Fruit fly (Drosophila melanogaster) Kc167 (cell line): ENCODE data around the gene CG13983.

Experiments used
- Myc ChIP-seq: fragments of >200 bp; optimal IDR thresholded peaks from 2 replicates; lab custom pipeline; 2017; ENCODE audit warnings: missing external identifiers
- Sin3A ChIP-seq: fragments of >200 bp; optimal IDR thresholded peaks from 2 replicates; lab custom pipeline; 2018; ENCODE audit warnings: missing external identifiers
- insv ChIP-seq: fragments of >200 bp; optimal IDR thresholded peaks from 3 replicates; lab custom pipeline; 2018; ENCODE audit warnings: missing external identifiers
- psq ChIP-seq: fragments of >200 bp; optimal IDR thresholded peaks from 2 replicates; lab custom pipeline; 2017; ENCODE audit warnings: missing external identifiers
- ttk ChIP-seq: sonication (Bioruptor generic); optimal IDR thresholded peaks from 2 replicates; lab custom pipeline; 2017; ENCODE audit warnings: missing external identifiers

- TF ChIP-seq ttk (lab: Kevin White, UChicago), result no peak
- no peak for TF ChIP-seq psq
- no peak for TF ChIP-seq insv (lab: Kevin White, UChicago)
- TF ChIP-seq Sin3A (lab: Kevin White, UChicago), result no peak
- TF ChIP-seq Myc (lab: Kevin White, UChicago), result no peak
Observed at dm6 chr2L:6291605-6292004, 27.3 kb upstream of the CG13983 start.
